Worm (Caenorhabditis elegans): ENCODE data around the gene csn-1.
"Not testable (repeated sequence)": the region's sequence is repeated elsewhere in the genome, so short reads cannot be mapped to it uniquely, and the experiment has no call there.

Gene csn-1

DNA sequence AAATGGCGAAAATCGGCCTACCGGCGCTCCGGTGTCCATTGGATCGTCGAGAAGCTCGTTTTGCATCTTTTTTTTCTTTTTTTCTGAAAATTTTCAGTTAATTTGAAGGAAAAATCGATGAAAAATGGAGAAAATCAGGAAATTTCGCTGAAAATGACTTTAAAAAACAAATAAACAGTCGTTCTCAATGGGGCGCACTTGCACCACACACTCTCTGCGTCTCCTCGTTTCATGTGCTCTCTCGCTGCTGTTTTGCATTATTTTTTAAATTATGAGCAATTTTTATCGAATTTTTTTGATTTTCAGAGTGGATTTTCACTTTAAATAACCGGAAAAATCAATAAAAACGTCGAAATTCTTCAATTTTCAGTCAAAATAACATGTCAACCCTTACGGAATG is at the start of gene csn-1:
TSS of gene csn-1 (minus strand) at position 83 of the 400 bp plus-strand sequence.
- TF ChIP-seq unc-62 (GFP tag; optimal IDR thresholded peaks at IDR 0.05), result no peak

DNA sequence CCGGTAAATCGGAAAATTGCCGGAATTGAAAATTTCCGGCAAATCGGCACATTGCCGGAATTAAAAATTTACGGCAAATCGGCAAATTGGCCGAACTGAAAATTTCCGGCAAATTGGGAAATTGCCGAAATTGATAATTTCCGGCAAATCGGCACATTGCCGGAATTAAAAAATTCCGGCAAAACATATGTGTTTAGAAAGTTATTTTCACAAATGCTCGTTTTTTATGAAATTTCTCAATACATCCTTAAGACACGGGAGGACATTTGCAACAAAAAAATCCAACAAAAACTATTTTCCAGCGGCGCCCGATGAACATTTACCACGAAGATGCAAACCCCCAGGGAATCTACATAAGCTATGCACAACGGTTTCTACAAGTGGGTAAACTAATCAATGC is 48.3 kb upstream of the csn-1 start, which contains the start of gene C06H5.8:
TSS of gene C06H5.8 (plus strand) at position 301 of the 400 bp plus-strand sequence.
- no peak for TF ChIP-seq unc-62 (GFP tag; optimal IDR thresholded peaks at IDR 0.05)

DNA sequence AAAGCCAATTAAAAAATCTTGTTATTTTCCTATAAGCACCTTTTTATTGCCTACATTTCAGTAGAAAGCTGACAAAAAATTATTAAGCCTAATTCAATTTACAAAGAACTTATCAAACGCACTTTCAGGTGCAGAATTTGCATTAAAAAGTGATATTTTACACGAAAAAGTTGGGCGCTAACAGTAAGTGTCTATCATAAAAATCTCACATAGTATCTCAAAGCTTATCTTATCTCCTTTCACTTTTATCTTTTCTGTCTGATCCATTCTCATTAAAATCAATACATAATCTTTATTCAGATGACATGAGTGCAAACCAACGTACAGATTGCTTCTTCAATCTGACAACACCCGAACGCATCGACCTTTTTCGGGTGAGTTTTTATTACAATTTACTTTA is 39.6 kb upstream of the csn-1 start, which contains the start of gene dcar-1:
TSS of gene dcar-1 (plus strand) at position 301 of the 400 bp plus-strand sequence.
- no peak for TF ChIP-seq unc-62 (GFP tag; optimal IDR thresholded peaks at IDR 0.05)

DNA sequence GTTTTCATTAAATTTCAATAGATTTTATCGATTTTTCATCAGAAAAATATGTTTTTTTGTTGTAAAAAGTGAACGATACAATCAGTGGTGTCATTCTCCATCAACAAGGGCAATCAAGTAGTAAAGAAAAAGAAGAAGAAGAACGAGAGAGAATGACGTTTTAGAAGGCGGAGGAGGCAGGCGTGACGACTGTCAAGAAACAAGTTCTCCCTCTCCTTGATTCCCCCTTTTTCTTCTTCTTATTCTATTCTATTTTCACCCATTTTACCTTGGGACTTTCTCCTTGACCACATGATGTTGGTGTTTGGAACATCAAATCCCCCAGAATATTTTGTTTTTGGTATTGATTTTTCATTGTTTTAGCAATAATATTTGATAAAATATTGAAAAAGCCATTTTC is 35.3 kb upstream of the csn-1 start:
- TF ChIP-seq unc-62 (GFP tag; optimal IDR thresholded peaks at IDR 0.05), result no peak

DNA sequence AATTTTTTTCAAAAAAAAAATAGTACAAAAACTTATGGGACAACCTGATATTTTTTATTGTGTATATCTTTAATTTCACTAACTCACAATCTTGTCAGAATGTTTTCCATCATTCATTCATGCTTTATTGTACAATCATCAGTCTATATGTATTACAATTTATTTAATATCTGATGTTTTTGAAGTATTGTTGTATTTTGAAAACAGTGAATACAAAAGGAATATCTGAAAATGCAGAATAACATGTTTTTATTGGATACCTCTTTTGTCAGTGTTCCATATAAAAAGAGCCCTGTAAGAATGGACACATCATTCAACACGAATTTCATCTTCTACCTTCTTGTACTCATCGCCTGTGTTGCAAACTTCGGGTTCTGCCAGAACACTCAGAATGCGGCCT is 33.4 kb upstream of the csn-1 start, which contains the start of gene C06H5.14:
TSS of gene C06H5.14 (plus strand) at position 301 of the 400 bp plus-strand sequence.
- not testable (repeated sequence) for TF ChIP-seq unc-62 (GFP tag; optimal IDR thresholded peaks at IDR 0.05)

ce11 chrV:17899503-17899902 is 29.1 kb upstream of the csn-1 start, which contains the start of gene fbxa-157:
Gene fbxa-157, plus strand, starts transcription at chrV:17899803.
- TF ChIP-seq unc-62 (GFP tag; optimal IDR thresholded peaks at IDR 0.05), result no peak

DNA sequence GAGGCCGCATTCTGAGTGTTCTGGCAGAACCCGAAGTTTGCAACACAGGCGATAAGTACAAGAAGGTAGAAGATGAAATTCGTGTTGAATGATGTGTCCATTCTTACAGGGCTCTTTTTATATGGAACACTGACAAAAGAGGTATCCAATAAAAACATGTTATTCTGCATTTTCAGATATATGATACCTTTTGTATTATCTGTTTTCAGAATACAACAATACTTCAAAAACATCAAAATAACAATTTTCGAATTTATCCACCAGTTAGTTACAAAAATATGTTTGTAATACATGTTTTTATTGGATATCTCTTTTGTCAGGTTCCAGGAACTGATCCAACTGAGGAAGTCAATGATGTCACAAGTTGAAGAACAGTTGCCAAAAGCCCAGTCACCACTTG is 27.2 kb upstream of the csn-1 start, which contains the start of gene C06H5.13:
TSS of gene C06H5.13 (minus strand) at position 101 of the 400 bp plus-strand sequence.
- not testable (repeated sequence) for TF ChIP-seq unc-62 (GFP tag; optimal IDR thresholded peaks at IDR 0.05)

ce11 chrV:17896736-17897353 is 26.4 kb upstream of the csn-1 start, which contains the start of gene fbxa-156:
Gene fbxa-156, minus strand, starts transcription at chrV:17896786.
- TF ChIP-seq unc-62 (GFP tag; optimal IDR thresholded peaks at IDR 0.05), result no peak

DNA sequence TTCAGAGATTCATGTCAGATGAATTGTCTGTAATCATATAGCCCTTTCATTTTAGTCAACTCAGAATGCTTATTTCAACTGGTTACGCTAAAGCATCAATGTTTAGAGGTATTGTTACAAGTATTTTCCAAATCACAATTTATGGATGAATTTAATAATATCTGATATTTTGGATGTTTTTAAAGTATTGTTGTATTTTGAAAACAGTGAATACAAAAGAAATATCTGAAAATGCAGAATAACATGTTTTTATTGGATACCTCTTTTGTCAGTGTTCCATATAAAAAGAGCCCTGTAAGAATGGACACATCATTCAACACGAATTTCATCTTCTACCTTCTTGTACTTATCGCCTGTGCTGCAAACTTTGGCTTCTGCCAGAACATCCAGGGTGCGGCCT is 24.0 kb upstream of the csn-1 start, which contains the start of gene C06H5.12:
TSS of gene C06H5.12 (plus strand) at position 301 of the 400 bp plus-strand sequence.
- not testable (repeated sequence) for TF ChIP-seq unc-62 (GFP tag; optimal IDR thresholded peaks at IDR 0.05)

DNA sequence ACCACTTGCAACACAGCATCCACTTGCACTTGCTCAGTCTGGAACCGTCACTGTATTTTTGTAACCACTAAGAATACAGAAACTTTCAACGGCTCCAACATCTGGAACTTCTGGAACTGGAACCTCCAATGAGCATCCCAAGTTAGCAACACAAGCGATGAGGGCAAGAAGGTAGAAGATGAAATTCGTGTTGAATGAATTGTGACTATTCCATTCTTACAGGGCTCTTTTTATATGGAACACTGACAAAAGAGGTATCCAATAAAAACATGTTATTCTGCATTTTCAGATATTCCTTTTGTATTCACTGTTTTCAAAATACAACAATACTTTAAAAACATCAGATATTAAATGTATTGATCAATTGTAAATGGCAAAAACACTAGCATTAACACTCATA is 23.5 kb upstream of the csn-1 start, which contains the start of gene C06H5.11:
TSS of gene C06H5.11 (minus strand) at position 101 of the 400 bp plus-strand sequence.
- TF ChIP-seq unc-62 (GFP tag; optimal IDR thresholded peaks at IDR 0.05), result not testable (repeated sequence)

DNA sequence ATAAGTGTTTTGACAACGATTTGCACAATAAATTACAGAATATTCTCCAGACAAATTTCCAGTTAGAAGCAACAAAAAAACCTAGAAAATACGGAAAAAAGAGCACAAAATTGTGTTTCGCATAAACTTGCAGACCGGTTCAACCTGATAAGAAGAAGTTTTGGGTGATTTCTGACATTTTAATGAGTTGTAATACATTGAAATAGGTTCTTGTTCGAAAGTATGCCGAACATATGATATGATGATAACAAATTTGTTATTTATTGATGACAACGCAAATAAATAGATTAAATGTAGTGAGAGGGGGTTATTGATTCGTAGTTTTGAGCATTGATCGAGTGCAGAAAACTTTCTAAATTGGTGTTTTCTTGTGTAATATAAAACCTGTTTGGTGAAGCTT is 20.9 kb upstream of the csn-1 start:
- no peak for TF ChIP-seq unc-62 (GFP tag; optimal IDR thresholded peaks at IDR 0.05)

DNA sequence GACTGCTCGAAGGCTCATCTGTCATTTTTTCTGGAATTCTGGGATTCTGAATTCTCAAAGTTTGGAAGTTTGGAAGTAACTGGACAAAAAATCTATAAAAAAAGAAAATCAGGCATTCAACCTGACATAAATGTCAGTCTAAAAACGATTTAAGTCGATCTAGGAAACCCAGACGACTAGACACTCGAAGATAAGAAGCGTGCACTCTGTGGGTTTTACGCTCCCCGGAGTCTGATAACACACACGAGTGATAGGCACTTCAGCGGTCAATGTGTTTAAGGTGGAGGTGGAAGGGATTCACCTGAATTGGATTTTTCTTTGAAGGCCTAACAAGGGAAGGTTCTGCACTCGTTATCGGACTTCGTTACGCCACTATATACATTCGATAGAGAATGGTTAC is 18.5 kb upstream of the csn-1 start, which contains the start of gene C06H5.6:
TSS of gene C06H5.6 (minus strand) at position 46 of the 400 bp plus-strand sequence.
- no peak for TF ChIP-seq unc-62 (GFP tag; optimal IDR thresholded peaks at IDR 0.05)

ce11 chrV:17871049-17871448 is 598 bp upstream of the csn-1 start, which contains the start of gene phf-14:
Gene phf-14, plus strand, starts transcription at chrV:17871393.
- no peak for TF ChIP-seq unc-62 (GFP tag; optimal IDR thresholded peaks at IDR 0.05)

ce11 chrV:17865309-17865708 is 5.1 kb downstream of the csn-1 start, which contains the start of gene Y59A8A.8:
Gene Y59A8A.8, plus strand, starts transcription at chrV:17865609.
- TF ChIP-seq unc-62 (GFP tag; optimal IDR thresholded peaks at IDR 0.05), result not testable (repeated sequence)

ce11 chrV:17859519-17859918 is 10.9 kb downstream of the csn-1 start:
- no peak for TF ChIP-seq unc-62 (GFP tag; optimal IDR thresholded peaks at IDR 0.05)

DNA sequence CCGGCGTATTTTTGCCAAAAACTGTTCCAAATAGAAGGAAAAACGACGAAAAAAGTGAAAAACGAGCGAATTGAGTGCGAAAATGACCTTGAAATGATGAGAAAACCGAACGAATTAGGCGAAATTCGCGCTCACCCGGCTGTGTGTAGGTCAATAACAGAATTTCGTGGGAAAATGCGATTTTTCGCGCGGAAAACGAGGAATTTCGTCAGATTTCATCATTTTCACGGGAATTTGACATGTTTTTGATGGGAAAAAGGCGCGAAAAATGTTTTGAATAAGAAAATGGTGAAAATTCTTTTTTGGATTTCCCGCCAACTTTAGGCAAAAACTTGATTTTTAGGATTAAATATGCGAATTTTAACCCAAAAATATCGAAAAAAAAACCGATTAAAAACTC is 11.4 kb downstream of the csn-1 start:
- no peak for TF ChIP-seq unc-62 (GFP tag; optimal IDR thresholded peaks at IDR 0.05)

- TF ChIP-seq unc-62 (GFP tag; optimal IDR thresholded peaks at IDR 0.05), result no peak
Measured at ce11 chrV:17857901-17858300, 12.6 kb downstream of the csn-1 start.
